Worm (Caenorhabditis elegans): ENCODE measurements around the gene lgx-1.

lgx-1 gene

DNA sequence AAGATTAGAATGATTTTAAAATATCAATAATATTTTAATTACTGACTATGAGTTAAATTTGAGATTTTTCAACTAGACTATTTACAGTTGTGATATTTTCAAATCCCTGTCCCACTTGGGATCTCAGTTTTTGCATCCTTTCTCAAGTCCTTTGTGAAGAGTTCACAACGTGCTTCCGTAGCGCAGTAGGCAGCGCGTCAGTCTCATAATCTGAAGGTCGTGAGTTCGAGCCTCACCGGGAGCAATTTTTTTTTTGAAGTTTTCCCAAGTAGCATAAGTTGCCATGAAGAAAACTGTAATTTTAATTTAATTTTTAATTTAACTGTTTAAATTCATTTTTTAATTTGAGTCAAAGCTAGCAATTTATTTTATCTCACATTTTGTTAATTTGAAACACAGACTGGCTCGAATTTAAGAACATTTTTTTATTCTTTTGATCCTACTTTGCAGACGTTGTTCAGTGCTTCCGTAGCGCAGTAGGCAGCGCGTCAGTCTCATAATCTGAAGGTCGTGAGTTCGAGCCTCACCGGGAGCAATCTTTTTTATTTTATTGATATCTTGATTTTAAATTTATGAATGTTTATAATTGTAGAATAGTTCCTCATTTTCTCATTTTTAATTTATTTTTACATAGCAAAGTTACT is 52.9 kb downstream of the lgx-1 start (continued):
- TF ChIP-seq dmd-6 (GFP tag; IDR thresholded peaks at IDR 0.05) (no peak), egl-43 (GFP tag; IDR thresholded peaks at IDR 0.05) (peak; percentile 56; the same call in 1 of the 2 replicates), madf-5 (GFP tag; IDR thresholded peaks at IDR 0.05) (no peak), ctbp-1 (GFP tag; IDR thresholded peaks at IDR 0.05) (no peak), lim-7 (GFP tag; IDR thresholded peaks at IDR 0.05) (peak; percentile 59), R02D3.7 (tag; optimal IDR thresholded peaks at IDR 0.05) (no peak), nhr-10 (tag; optimal IDR thresholded peaks at IDR 0.05) (no peak), attf-4 (tag; optimal IDR thresholded peaks at IDR 0.05) (no peak), ZK546.5 (tag; optimal IDR thresholded peaks at IDR 0.05) (no peak), zip-11 (GFP tag; IDR thresholded peaks at IDR 0.05) (no peak), F49E8.2 (tag; optimal IDR thresholded peaks at IDR 0.05; ENCODE audit: borderline replicate concordance) (no peak), zfp-2 (tag; optimal IDR thresholded peaks at IDR 0.05) (no peak), zfp-3 (GFP tag; conservative IDR thresholded peaks at IDR 0.05) (no peak), lin-13 (GFP tag; optimal IDR thresholded peaks at IDR 0.05) (no peak), egl-27 (tag; optimal IDR thresholded peaks at IDR 0.05) (no peak), T20F7.1 (GFP tag; optimal IDR thresholded peaks at IDR 0.05) (peak; percentile 26), cey-2 (tag; optimal IDR thresholded peaks at IDR 0.05; ENCODE audit: borderline replicate concordance, insufficient read depth) (no peak), daf-16 (GFP tag; optimal IDR thresholded peaks at IDR 0.05) (peak in 1 of 2 experiments; percentile 52), daf-16 (tag; optimal IDR thresholded peaks at IDR 0.05) (peak; percentile 21), lin-15B (tag; optimal IDR thresholded peaks at IDR 0.05) (no peak), F26F4.8 (GFP tag; conservative IDR thresholded peaks at IDR 0.05) (no peak), ztf-11 (tag; optimal IDR thresholded peaks at IDR 0.05) (no peak), Y5F2A.4 (GFP tag; optimal IDR thresholded peaks at IDR 0.05) (no peak), hif-1 (tag; optimal IDR thresholded peaks at IDR 0.05) (no peak), unc-130 (GFP tag; optimal IDR thresholded peaks at IDR 0.05) (no peak), mdl-1 (tag; optimal IDR thresholded peaks at IDR 0.05) (peak in 1 of 2 experiments; percentile 10), Y75B8A.6 (GFP tag; IDR thresholded peaks at IDR 0.05) (no peak), ceh-28 (tag; optimal IDR thresholded peaks at IDR 0.05) (no peak), nhr-237 (tag; optimal IDR thresholded peaks at IDR 0.05) (no peak), mdt-29 (GFP tag; IDR thresholded peaks at IDR 0.05) (no peak), lin-38 (GFP tag; IDR thresholded peaks at IDR 0.05) (peak; percentile 59), mep-1 (tag; optimal IDR thresholded peaks at IDR 0.05) (peak; percentile 50), ces-1 (GFP tag; optimal IDR thresholded peaks at IDR 0.05) (no peak), ama-1 (optimal IDR thresholded peaks at IDR 0.05) (no peak), mxl-2 (GFP tag; conservative IDR thresholded peaks at IDR 0.05) (no peak), hlh-11 (tag; optimal IDR thresholded peaks at IDR 0.05) (no peak), nhr-111 (GFP tag; optimal IDR thresholded peaks at IDR 0.05) (no peak), nhr-76 (tag; optimal IDR thresholded peaks at IDR 0.05) (no peak), nhr-6 (tag; optimal IDR thresholded peaks at IDR 0.05) (no peak), snpc-1.2 (GFP tag; IDR thresholded peaks at IDR 0.05) (no peak), dmd-8 (GFP tag; IDR thresholded peaks at IDR 0.05) (no peak), aha-1 (tag) (no peak), saeg-2 (GFP tag; IDR thresholded peaks at IDR 0.05) (no peak), pha-4 (GFP tag; IDR thresholded peaks at IDR 0.05) (no peak; the same call in 1 of the 2 replicates), pha-4 (tag; optimal IDR thresholded peaks at IDR 0.05) (no peak), mes-2 (tag; optimal IDR thresholded peaks at IDR 0.05; ENCODE audit: poor library complexity, severe bottlenecking) (peak; percentile 57), T26A8.4 (GFP tag; IDR thresholded peaks at IDR 0.05) (no peak), ceh-44 (GFP tag; IDR thresholded peaks at IDR 0.05) (peak; percentile 2; the same call in 1 of the 2 replicates), php-3 (GFP tag; IDR thresholded peaks at IDR 0.05) (no peak), ZK337.2 (GFP tag; IDR thresholded peaks at IDR 0.05) (no peak), nhr-25 (tag; optimal IDR thresholded peaks at IDR 0.05; ENCODE audit: borderline replicate concordance, insufficient read depth) (no peak)
